Worm (Caenorhabditis elegans): ENCODE measurements around the gene F02D8.4.

Gene F02D8.4

ce11 chrV:15013328-15013727, 28.6 kb downstream of the F02D8.4 start:
- TF ChIP-seq unc-55 (GFP tag; optimal IDR thresholded peaks at IDR 0.05) (no peak), fos-1 (tag; optimal IDR thresholded peaks at IDR 0.05) (no peak), zag-1 (tag; optimal IDR thresholded peaks at IDR 0.05) (no peak), Y55F3AM.14 (GFP tag; optimal IDR thresholded peaks at IDR 0.05) (no peak), egl-27 (tag; optimal IDR thresholded peaks at IDR 0.05) (no peak), ztf-4 (tag; optimal IDR thresholded peaks at IDR 0.05) (no peak), skn-1 (tag; optimal IDR thresholded peaks at IDR 0.05) (no peak), nhr-6 (tag; optimal IDR thresholded peaks at IDR 0.05) (no peak), mbf-1 (tag; optimal IDR thresholded peaks at IDR 0.05) (no peak)

DNA sequence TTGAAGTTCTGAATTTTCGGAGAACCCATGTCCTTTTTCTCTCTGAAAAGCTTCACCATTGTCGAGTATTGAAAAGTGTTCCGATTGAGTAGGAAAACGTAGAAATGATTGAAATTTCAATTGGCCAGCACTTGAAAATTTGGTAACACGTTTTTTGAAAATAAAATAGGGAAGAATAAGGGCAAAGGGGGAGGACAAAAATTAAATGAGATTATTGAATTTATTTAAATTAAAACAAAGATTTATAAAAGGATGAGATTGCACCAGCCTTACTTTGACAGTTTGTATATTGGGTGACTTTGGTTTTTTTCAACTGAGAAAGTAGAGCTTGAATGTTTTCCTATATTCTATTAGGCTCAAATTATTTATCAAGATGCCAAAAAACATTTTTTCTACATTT, 29.5 kb downstream of the F02D8.4 start, which contains the start of gene obr-2:
Gene obr-2 (minus strand): TSS at position 101 of the 400 bp plus-strand sequence.
- TF ChIP-seq lin-39 (tag; optimal IDR thresholded peaks at IDR 0.05), result no peak
- no peak for TF ChIP-seq alr-1 (tag; optimal IDR thresholded peaks at IDR 0.05)
- TF ChIP-seq unc-39 (tag; optimal IDR thresholded peaks at IDR 0.05), result no peak
- TF ChIP-seq ztf-11 (tag; optimal IDR thresholded peaks at IDR 0.05), result no peak
- TF ChIP-seq blmp-1 (tag; optimal IDR thresholded peaks at IDR 0.05; ENCODE audit: insufficient read depth), result no peak
- no peak for TF ChIP-seq Y55F3AM.14 (GFP tag; optimal IDR thresholded peaks at IDR 0.05)
- TF ChIP-seq ztf-1 (GFP tag; conservative IDR thresholded peaks at IDR 0.05), result no peak
- no peak for TF ChIP-seq nhr-12 (tag; optimal IDR thresholded peaks at IDR 0.05)
- no peak for TF ChIP-seq C34F6.9 (tag; optimal IDR thresholded peaks at IDR 0.05)
- TF ChIP-seq nhr-11 (tag; optimal IDR thresholded peaks at IDR 0.05), result no peak
- no peak for TF ChIP-seq ztf-4 (tag; optimal IDR thresholded peaks at IDR 0.05)
- TF ChIP-seq nhr-10 (tag; optimal IDR thresholded peaks at IDR 0.05), result no peak
- no peak for TF ChIP-seq ceh-16 (tag; optimal IDR thresholded peaks at IDR 0.05)
- no peak for TF ChIP-seq skn-1 (tag; optimal IDR thresholded peaks at IDR 0.05)
- no peak for TF ChIP-seq ceh-82 (tag; optimal IDR thresholded peaks at IDR 0.05)
- no peak for TF ChIP-seq R02D3.7 (tag; optimal IDR thresholded peaks at IDR 0.05)
- TF ChIP-seq lin-11 (tag; optimal IDR thresholded peaks at IDR 0.05), result no peak
- no peak for TF ChIP-seq mab-5 (tag; optimal IDR thresholded peaks at IDR 0.05)

ce11 chrV:15015799-15016198, 31.1 kb downstream of the F02D8.4 start:
- peak; percentile 33 for TF ChIP-seq sma-9 (GFP tag; optimal IDR thresholded peaks at IDR 0.05)
- no peak for TF ChIP-seq sma-9 (tag; optimal IDR thresholded peaks at IDR 0.05)
- no peak for TF ChIP-seq nhr-6 (tag; optimal IDR thresholded peaks at IDR 0.05)

DNA sequence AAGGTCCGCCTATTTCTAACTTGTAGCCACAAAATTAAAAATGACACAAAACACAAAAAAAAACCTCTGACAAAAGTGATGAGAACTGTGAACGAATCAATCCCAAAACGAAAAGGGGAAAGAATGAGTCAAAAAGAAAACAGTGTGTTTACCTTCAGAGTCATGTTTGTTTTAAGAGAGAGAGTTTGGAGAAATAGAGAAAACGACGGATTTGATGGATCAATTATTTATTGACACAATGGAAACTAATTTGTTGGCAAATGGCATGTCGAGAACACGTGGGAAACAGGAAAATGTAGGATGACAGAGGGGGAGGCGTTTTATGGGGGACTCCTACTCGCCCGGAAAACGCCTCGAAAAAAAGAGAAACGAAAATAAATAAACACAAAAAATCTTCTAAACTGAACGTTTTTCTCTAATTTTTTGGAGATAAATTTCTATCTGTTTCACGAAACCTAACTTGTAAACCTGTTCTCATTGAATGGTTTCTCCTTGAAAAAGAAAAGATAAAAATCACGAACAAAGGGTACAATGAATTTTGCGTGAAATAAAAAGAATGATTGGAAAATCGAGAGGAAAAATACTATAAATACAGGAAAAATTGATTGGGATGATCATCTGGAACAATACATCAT, 32.2 kb downstream of the F02D8.4 start:
- TF ChIP-seq F13H6.1 (tag; optimal IDR thresholded peaks at IDR 0.05), result peak; percentile 4
- no peak for TF ChIP-seq nhr-25 (tag; optimal IDR thresholded peaks at IDR 0.05)
- TF ChIP-seq nhr-11 (tag; optimal IDR thresholded peaks at IDR 0.05), result no peak
- no peak for TF ChIP-seq nhr-12 (tag; optimal IDR thresholded peaks at IDR 0.05)
- peak; percentile 31 for TF ChIP-seq nhr-129 (tag; optimal IDR thresholded peaks at IDR 0.05)
- TF ChIP-seq crh-2 (tag; optimal IDR thresholded peaks at IDR 0.05), result no peak
- TF ChIP-seq aly-2 (tag; optimal IDR thresholded peaks at IDR 0.05), result no peak
- no peak for TF ChIP-seq unc-62 (GFP tag; optimal IDR thresholded peaks at IDR 0.05)
- TF ChIP-seq unc-39 (tag; optimal IDR thresholded peaks at IDR 0.05), result no peak
- TF ChIP-seq blmp-1 (tag; optimal IDR thresholded peaks at IDR 0.05; ENCODE audit: insufficient read depth), result no peak
- no peak for TF ChIP-seq mab-5 (tag; optimal IDR thresholded peaks at IDR 0.05)
- no peak for TF ChIP-seq snpc-4 (tag; optimal IDR thresholded peaks at IDR 0.05)
- TF ChIP-seq ZK546.5 (tag; optimal IDR thresholded peaks at IDR 0.05), result no peak

DNA sequence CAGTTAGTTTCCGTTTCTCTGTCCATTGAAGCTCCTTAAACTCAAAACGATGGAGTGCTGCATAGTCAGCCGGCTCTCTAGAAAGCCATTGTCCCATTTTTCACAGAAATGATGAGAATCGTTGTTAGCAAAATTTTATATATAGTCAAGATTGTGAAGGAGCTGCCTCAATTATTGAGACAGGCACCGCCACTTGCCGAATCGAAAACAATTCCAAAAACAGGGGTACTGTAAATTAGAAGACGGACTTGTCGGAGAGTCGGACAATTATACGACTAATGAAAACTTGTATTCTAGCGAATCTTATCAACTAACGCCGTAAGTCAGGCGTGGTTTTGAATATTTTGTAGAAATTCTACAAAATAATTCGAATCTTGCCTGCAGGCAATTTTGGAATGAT, 35.5 kb downstream of the F02D8.4 start, which contains the start of gene F14H8.2:
Gene F14H8.2 (minus strand): TSS at position 101 of the 400 bp plus-strand sequence.
- TF ChIP-seq nhr-77 (tag; optimal IDR thresholded peaks at IDR 0.05) (no peak), unc-39 (tag; optimal IDR thresholded peaks at IDR 0.05) (no peak), alr-1 (tag; optimal IDR thresholded peaks at IDR 0.05) (no peak), zag-1 (tag; optimal IDR thresholded peaks at IDR 0.05) (no peak), unc-62 (GFP tag; optimal IDR thresholded peaks at IDR 0.05) (no peak), gmeb-1 (tag; optimal IDR thresholded peaks at IDR 0.05) (no peak), ztf-1 (GFP tag; conservative IDR thresholded peaks at IDR 0.05) (no peak), egl-27 (tag; optimal IDR thresholded peaks at IDR 0.05) (no peak), nhr-6 (tag; optimal IDR thresholded peaks at IDR 0.05) (no peak), dmd-4 (tag; optimal IDR thresholded peaks at IDR 0.05) (no peak), skn-1 (tag; optimal IDR thresholded peaks at IDR 0.05) (no peak)

Measured in whole organism, L2 larva.